Fruit fly (Drosophila melanogaster) whole organism, prepupa: ENCODE data around the gene CG14540.
A peak's percentile ranks its signal among the peaks of the same experiment; 100 is the strongest.

ENCODE experiments used
- Blimp-1 ChIP-seq: fragments of 200-800 bp; sonication (Bioruptor generic); optimal IDR thresholded peaks from 3 replicates; lab custom pipeline; 2017; ENCODE audit warnings: missing biosample characterization, missing genetic modification characterization, mild to moderate bottlenecking, moderate library complexity, missing genetic modification reagents
- CG11902 ChIP-seq: fragments of 200-800 bp; sonication (Bioruptor generic); optimal IDR thresholded peaks from 3 replicates; lab custom pipeline; 2016; ENCODE audit warnings: missing biosample characterization, missing genetic modification characterization
- CG15336 ChIP-seq: fragments of 200-800 bp; sonication (Bioruptor generic); IDR thresholded peaks from 2 replicates; pipeline ENCODE4 v1.3.6; 2022; ENCODE audit warnings: missing biosample characterization, missing genetic modification characterization
- CG16779 ChIP-seq: fragments of 200-800 bp; sonication (Bioruptor generic); optimal IDR thresholded peaks from 3 replicates; lab custom pipeline; 2017; ENCODE audit warnings: missing biosample characterization, mild to moderate bottlenecking, missing genetic modification characterization
- CG3032 ChIP-seq: fragments of 200-800 bp; optimal IDR thresholded peaks from 2 replicates; lab custom pipeline; 2019; ENCODE audit warnings: missing biosample characterization, mild to moderate bottlenecking, missing genetic modification characterization, moderate library complexity
- CG31627 ChIP-seq: fragments of 200-800 bp; sonication (Bioruptor generic); optimal IDR thresholded peaks from 3 replicates; lab custom pipeline; 2016; ENCODE audit warnings: missing biosample characterization, missing genetic modification characterization
- CG34406 ChIP-seq: fragments of 200-800 bp; sonication (Bioruptor generic); optimal IDR thresholded peaks from 3 replicates; lab custom pipeline; 2016; ENCODE audit warnings: missing biosample characterization, missing genetic modification characterization
- CG6163 ChIP-seq: fragments of 200-800 bp; sonication (Bioruptor generic); IDR thresholded peaks from 3 replicates; pipeline ENCODE4 v1.3.6; 2022; ENCODE audit warnings: missing biosample characterization, missing genetic modification characterization
- CG6276 ChIP-seq: fragments of 200-800 bp; sonication (Bioruptor generic); optimal IDR thresholded peaks from 2 replicates; lab custom pipeline; 2017; ENCODE audit warnings: missing biosample characterization, mild to moderate bottlenecking, missing genetic modification characterization
- CG6792 ChIP-seq: fragments of 200-800 bp; sonication (Bioruptor generic); optimal IDR thresholded peaks from 3 replicates; lab custom pipeline; 2016; ENCODE audit warnings: missing biosample characterization, missing genetic modification characterization
- CG6808 ChIP-seq: fragments of 200-800 bp; sonication (Bioruptor generic); optimal IDR thresholded peaks from 3 replicates; lab custom pipeline; 2017; ENCODE audit warnings: missing biosample characterization, missing genetic modification characterization, mild to moderate bottlenecking, moderate library complexity, missing genetic modification reagents
- CG7368 ChIP-seq: fragments of 200-800 bp; sonication (Bioruptor generic); optimal IDR thresholded peaks from 3 replicates; lab custom pipeline; 2016; ENCODE audit warnings: missing biosample characterization, missing genetic modification characterization
- CG8119 ChIP-seq: fragments of 200-800 bp; sonication (Bioruptor generic); IDR thresholded peaks from 3 replicates; pipeline ENCODE4 v1.3.6; 2022; ENCODE audit warnings: missing biosample characterization, missing genetic modification characterization
- CG8319 ChIP-seq: fragments of 200-800 bp; sonication (Bioruptor generic); optimal IDR thresholded peaks from 3 replicates; lab custom pipeline; 2016; ENCODE audit warnings: missing biosample characterization, missing genetic modification characterization
- CG8632 ChIP-seq: fragments of 200-800 bp; sonication (Bioruptor generic); optimal IDR thresholded peaks from 3 replicates; lab custom pipeline; 2016; ENCODE audit warnings: missing biosample characterization, missing genetic modification characterization
- Eip75B ChIP-seq: fragments of 200-800 bp; sonication (Bioruptor generic); optimal IDR thresholded peaks from 3 replicates; lab custom pipeline; 2016; ENCODE audit warnings: missing biosample characterization, missing genetic modification characterization
- Gug ChIP-seq: fragments of 200-800 bp; sonication (Bioruptor generic); IDR thresholded peaks from 2 replicates; pipeline ENCODE4 v1.3.6; 2022; ENCODE audit warnings: missing biosample characterization, missing genetic modification characterization
- Hr39 ChIP-seq: fragments of 200-800 bp; sonication (Bioruptor generic); optimal IDR thresholded peaks from 2 replicates; lab custom pipeline; 2016; ENCODE audit warnings: missing biosample characterization, missing genetic modification characterization
- Hr4 ChIP-seq: fragments of 200-800 bp; sonication (Bioruptor generic); optimal IDR thresholded peaks from 3 replicates; lab custom pipeline; 2016; ENCODE audit warnings: missing biosample characterization, missing genetic modification characterization
- Met ChIP-seq: fragments of 200-800 bp; sonication (Bioruptor generic); optimal IDR thresholded peaks from 3 replicates; lab custom pipeline; 2016; ENCODE audit warnings: missing biosample characterization, missing genetic modification characterization
- Smox ChIP-seq: fragments of 200-800 bp; sonication (Bioruptor generic); optimal IDR thresholded peaks from 3 replicates; lab custom pipeline; 2016; ENCODE audit warnings: missing biosample characterization, missing genetic modification characterization
- Sox102F ChIP-seq: fragments of 200-800 bp; sonication (Bioruptor generic); optimal IDR thresholded peaks from 2 replicates; lab custom pipeline; 2016; ENCODE audit warnings: missing biosample characterization, mild to moderate bottlenecking, missing genetic modification characterization
- Sox14 ChIP-seq: fragments of 200-800 bp; sonication (Bioruptor generic); optimal IDR thresholded peaks from 3 replicates; lab custom pipeline; 2016; ENCODE audit warnings: missing biosample characterization, missing genetic modification characterization
- achi ChIP-seq: fragments of 200-800 bp; sonication (Bioruptor generic); optimal IDR thresholded peaks from 3 replicates; lab custom pipeline; 2016; ENCODE audit warnings: missing biosample characterization, missing genetic modification characterization
- dac ChIP-seq: fragments of 200-800 bp; sonication (Bioruptor generic); optimal IDR thresholded peaks from 2 replicates; lab custom pipeline; 2017; ENCODE audit warnings: missing biosample characterization, mild to moderate bottlenecking, missing genetic modification characterization
- fd59A ChIP-seq: fragments of 200-800 bp; sonication (Bioruptor generic); optimal IDR thresholded peaks from 2 replicates; lab custom pipeline; 2017; ENCODE audit warnings: missing biosample characterization, mild to moderate bottlenecking, missing genetic modification characterization, missing genetic modification reagents
- fd85E ChIP-seq: fragments of 200-800 bp; sonication (Bioruptor generic); optimal IDR thresholded peaks from 3 replicates; lab custom pipeline; 2016; ENCODE audit warnings: missing biosample characterization, missing genetic modification characterization
- lz ChIP-seq: fragments of 200-800 bp; sonication (Bioruptor generic); optimal IDR thresholded peaks from 3 replicates; lab custom pipeline; 2016; ENCODE audit warnings: missing biosample characterization, missing genetic modification characterization
- salr ChIP-seq, 2 experiments: fragments of 200-800 bp; sonication (Bioruptor generic); optimal IDR thresholded peaks; 3 replicates each; lab custom pipeline; 2016 to 2018; ENCODE audit warnings: missing biosample characterization in 2 of 2, missing genetic modification characterization in 2 of 2, mild to moderate bottlenecking in 1 of 2
- spab ChIP-seq: fragments of 200-800 bp; sonication (Bioruptor generic); optimal IDR thresholded peaks from 2 replicates; lab custom pipeline; 2017; ENCODE audit warnings: missing biosample characterization, mild to moderate bottlenecking, missing genetic modification characterization, missing genetic modification reagents
- ss ChIP-seq, 2 experiments: fragments of 200-800 bp; sonication (Bioruptor generic); optimal IDR thresholded peaks; 2 replicates in 1 of 2; 3 replicates in 1 of 2; lab custom pipeline; 2017 to 2018; ENCODE audit warnings: mild to moderate bottlenecking in 2 of 2, missing biosample characterization in 2 of 2, missing genetic modification characterization in 2 of 2, moderate library complexity in 1 of 2
- vri ChIP-seq: fragments of 200-800 bp; sonication (Bioruptor generic); optimal IDR thresholded peaks from 3 replicates; lab custom pipeline; 2016; ENCODE audit warnings: missing biosample characterization, mild to moderate bottlenecking, missing genetic modification characterization

Gene CG14540

DNA sequence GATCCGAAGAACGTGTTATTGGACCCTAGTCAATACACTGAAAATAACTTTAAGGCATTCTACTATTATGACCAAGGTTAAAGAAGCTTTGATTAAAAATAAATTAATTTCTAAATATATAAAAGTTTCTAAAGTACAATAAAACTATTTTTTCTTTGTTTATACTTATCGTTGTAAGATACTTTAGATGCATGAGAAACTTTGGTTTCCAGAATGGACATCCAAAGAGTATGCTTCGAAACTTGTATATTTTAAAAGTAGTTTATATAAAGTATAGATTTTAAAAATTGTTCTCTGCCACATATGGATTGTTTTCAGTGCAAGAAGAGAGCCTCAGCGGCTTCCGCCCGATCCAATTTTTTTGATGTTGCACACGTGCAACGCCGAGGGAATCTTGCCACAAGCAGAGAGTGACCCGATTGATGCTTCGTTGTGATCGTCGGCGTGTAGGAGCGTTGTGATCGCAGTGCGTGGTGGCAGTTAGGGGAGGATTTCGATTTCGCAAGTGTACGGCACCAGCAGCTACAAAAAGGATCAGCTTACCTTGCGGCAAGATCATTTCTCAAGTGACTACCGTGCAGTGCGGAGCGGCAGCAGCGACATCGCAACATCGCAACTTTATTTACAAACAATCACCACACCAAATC is 38.1 kb downstream of the CG14540 start (continued):
- peak; percentile 91 for TF ChIP-seq CG8119 (GFP tag; lab: Robert Waterston, UW)
- peak; percentile 57 for TF ChIP-seq CG6276 (GFP tag; lab: Kevin White, UChicago)
- peak; percentile 95 for TF ChIP-seq CG34406 (GFP tag; lab: Kevin White, UChicago)
- TF ChIP-seq CG6808 (GFP tag; lab: Kevin White, UChicago): peak; percentile 95
- peak; percentile 67 for TF ChIP-seq vri (GFP tag; lab: Kevin White, UChicago)
- TF ChIP-seq Eip75B: peak; percentile 75
- TF ChIP-seq Hr4 (GFP tag; lab: Kevin White, UChicago): peak; percentile 70
- TF ChIP-seq CG11902: peak; percentile 84
- peak; percentile 77 for TF ChIP-seq Sox102F (GFP tag; lab: Kevin White, UChicago)
- TF ChIP-seq Met (GFP tag; lab: Kevin White, UChicago): peak; percentile 89
- TF ChIP-seq salr (GFP tag; optimal IDR thresholded peaks at IDR 0.05; lab: Kevin White, UChicago): peak; percentile 83 to 89
- TF ChIP-seq CG8319 (GFP tag; lab: Kevin White, UChicago): peak; percentile 68
- TF ChIP-seq fd85E (GFP tag; lab: Kevin White, UChicago): peak; percentile 63
- peak; percentile 87 for TF ChIP-seq CG6792 (GFP tag; lab: Kevin White, UChicago)
- peak; percentile 80 for TF ChIP-seq CG15336
- peak; percentile 66 for TF ChIP-seq CG31627 (GFP tag; lab: Kevin White, UChicago)
- peak; percentile 96 for TF ChIP-seq spab (GFP tag; lab: Kevin White, UChicago)
- TF ChIP-seq CG6163 (GFP tag; lab: Robert Waterston, UW): peak; percentile 80

dm6 chr3R:25999130-25999529 is 40.1 kb downstream of the CG14540 start:
- no peak for TF ChIP-seq Sox102F (GFP tag; lab: Kevin White, UChicago)
- TF ChIP-seq Blimp-1 (GFP tag; lab: Kevin White, UChicago): no peak
- TF ChIP-seq CG7368 (GFP tag; lab: Kevin White, UChicago): no peak
- no peak for TF ChIP-seq Eip75B
- TF ChIP-seq Gug (GFP tag; lab: Robert Waterston, UW): no peak
- no peak for TF ChIP-seq Sox14 (GFP tag; lab: Kevin White, UChicago)
- TF ChIP-seq CG8319 (GFP tag; lab: Kevin White, UChicago): no peak
- no peak for TF ChIP-seq fd85E (GFP tag; lab: Kevin White, UChicago)
- TF ChIP-seq Hr39: no peak
- TF ChIP-seq CG16779 (tag; lab: Kevin White, UChicago): no peak
- TF ChIP-seq spab (GFP tag; lab: Kevin White, UChicago): no peak
- no peak for TF ChIP-seq fd59A (GFP tag; lab: Kevin White, UChicago)
- TF ChIP-seq achi (GFP tag; lab: Kevin White, UChicago): no peak
- no peak for TF ChIP-seq ss (GFP tag; optimal IDR thresholded peaks at IDR 0.05; lab: Kevin White, UChicago)
- TF ChIP-seq CG6276 (GFP tag; lab: Kevin White, UChicago): no peak

- TF ChIP-seq CG8632: no peak
- TF ChIP-seq dac: no peak
- TF ChIP-seq CG16779 (tag; lab: Kevin White, UChicago): no peak
- TF ChIP-seq spab (GFP tag; lab: Kevin White, UChicago): no peak
- no peak for TF ChIP-seq Hr4 (GFP tag; lab: Kevin White, UChicago)
- TF ChIP-seq CG3032: no peak
- TF ChIP-seq CG6276 (GFP tag; lab: Kevin White, UChicago): no peak
- TF ChIP-seq CG7368 (GFP tag; lab: Kevin White, UChicago): no peak
- no peak for TF ChIP-seq lz (GFP tag; lab: Kevin White, UChicago)
- TF ChIP-seq Smox: no peak
- TF ChIP-seq, all 60 proteins: peak for 0
Observed at dm6 chr3R:25999611-26000010, 40.5 kb downstream of the CG14540 start.
